Worm (Caenorhabditis elegans) whole organism, L3 larva: ENCODE data around the gene ZK673.2.

Experiments used
- ZK546.5 ChIP-seq: sonication (generic microtip); optimal IDR thresholded peaks from 2 replicates; lab custom pipeline; 2017; ENCODE audit warnings: missing biosample characterization, missing genetic modification characterization
- ceh-82 ChIP-seq: fragments of 150-350 bp; optimal IDR thresholded peaks from 2 replicates; lab custom pipeline; 2014; ENCODE audit warnings: missing biosample characterization, missing genetic modification characterization
- nhr-11 ChIP-seq: fragments of 150-350 bp; optimal IDR thresholded peaks from 2 replicates; lab custom pipeline; 2014; ENCODE audit warnings: missing biosample characterization, missing genetic modification characterization
- nhr-28 ChIP-seq: fragments of 150-350 bp; optimal IDR thresholded peaks from 2 replicates; lab custom pipeline; 2014; ENCODE audit warnings: missing biosample characterization, missing genetic modification characterization
- snpc-4 ChIP-seq: fragments of 150-350 bp; optimal IDR thresholded peaks from 2 replicates; lab custom pipeline; 2014; ENCODE audit warnings: missing biosample characterization, missing genetic modification characterization
- unc-39 ChIP-seq: sonication (generic microtip); optimal IDR thresholded peaks from 4 replicates; lab custom pipeline; 2017; ENCODE audit warnings: missing biosample characterization, missing genetic modification characterization
- unc-62 ChIP-seq: fragments of 150-350 bp; sonication (generic microtip); optimal IDR thresholded peaks from 4 replicates; lab custom pipeline; 2014; ENCODE audit warnings: missing biosample characterization, missing genetic modification reagents, missing genetic modification characterization

ce11 chrII:10402991-10403390 is 45.1 kb upstream of the ZK673.2 start:
- TF ChIP-seq ZK546.5 (tag; lab: Kevin White, UChicago) (no peak), unc-62 (GFP tag; lab: Kevin White, UChicago) (no peak), nhr-11 (tag; lab: Kevin White, UChicago) (no peak), unc-39 (tag; lab: Kevin White, UChicago) (no peak), nhr-28 (tag; lab: Kevin White, UChicago) (no peak), ceh-82 (no peak), snpc-4 (tag; lab: Kevin White, UChicago) (no peak)
